Worm (Caenorhabditis elegans) whole organism, dauer: ENCODE results near the gene ipla-5.

Experiments
- unc-62 ChIP-seq: sonication (generic microtip); optimal IDR thresholded peaks from 2 replicates; lab custom pipeline; 2017; ENCODE audit warnings: missing biosample characterization, missing genetic modification reagents, missing genetic modification characterization

Gene ipla-5

DNA sequence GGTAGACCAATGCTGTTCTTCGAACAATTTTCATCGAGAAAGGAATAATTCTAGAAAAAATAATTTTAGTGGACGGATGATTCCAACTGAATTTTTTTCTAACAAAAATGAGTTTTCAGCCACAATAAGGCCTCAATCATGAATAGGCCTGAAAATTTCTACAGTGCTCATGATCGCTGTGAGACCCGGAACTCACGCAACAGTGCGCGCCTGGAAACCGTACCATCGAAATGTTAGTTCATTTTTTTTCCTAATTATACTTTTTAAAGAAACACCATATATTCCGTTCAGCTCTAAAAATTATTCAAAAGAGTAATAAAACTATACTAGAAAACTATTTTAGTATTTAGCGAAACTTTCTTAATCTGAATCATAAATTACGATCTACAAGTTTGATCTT, 9.9 kb downstream of the ipla-5 start:
- no peak for TF ChIP-seq unc-62 (GFP tag; lab: Kevin White, UChicago)

DNA sequence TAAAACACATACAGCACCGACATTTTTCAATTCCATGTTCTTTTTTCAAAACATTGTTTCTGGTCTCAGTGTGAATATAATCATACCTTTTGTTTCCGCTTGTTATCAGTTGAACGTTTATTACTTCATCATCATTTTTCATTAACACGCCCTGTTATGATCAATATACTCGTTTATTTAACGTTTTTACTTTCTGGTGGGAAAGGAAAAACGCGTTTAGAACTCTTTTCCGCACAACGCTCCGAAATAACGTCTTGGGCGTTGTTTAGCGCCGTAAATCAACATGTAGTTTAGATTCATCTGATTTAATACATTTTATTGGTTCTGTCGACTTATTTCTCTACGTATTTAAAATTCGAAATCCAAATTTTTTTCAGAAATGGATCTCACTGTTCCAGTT, 10.3 kb downstream of the ipla-5 start, which contains the start of gene pgm-3:
Gene pgm-3 (plus strand): TSS at position 378 of the 400 bp plus-strand sequence.
- TF ChIP-seq unc-62 (GFP tag; lab: Kevin White, UChicago): no peak

ce11 chrIV:8728122-8728521, 13.1 kb downstream of the ipla-5 start, which contains the start of gene otub-3:
Gene otub-3 (plus strand): TSS chrIV:8728177.
- no peak for TF ChIP-seq unc-62 (GFP tag; lab: Kevin White, UChicago)

DNA sequence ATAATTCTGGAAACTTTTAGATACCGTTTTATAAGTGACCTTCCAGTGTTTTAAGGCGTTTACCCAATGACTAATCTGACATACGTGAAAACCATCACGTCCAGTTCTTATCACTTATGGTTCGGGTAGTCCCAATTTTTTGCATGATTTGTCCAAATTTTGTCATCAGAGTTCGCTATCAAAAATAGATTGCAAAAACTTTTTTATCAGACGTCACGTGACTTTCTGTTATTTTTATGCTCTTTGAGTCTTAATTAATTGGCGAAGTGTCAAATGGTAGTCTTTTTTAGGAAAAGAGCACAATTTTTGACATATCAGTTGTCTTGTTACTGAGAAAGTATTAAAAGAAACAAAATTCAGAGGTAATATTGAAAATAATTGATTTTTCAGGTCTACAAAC, 14.6 kb downstream of the ipla-5 start:
- no peak for TF ChIP-seq unc-62 (GFP tag; lab: Kevin White, UChicago)

- TF ChIP-seq unc-62 (GFP tag; lab: Kevin White, UChicago): no peak
These were observed 15.4 kb downstream of the ipla-5 start, which contains the start of gene F21D5.3 for ce11 chrIV:8730469-8730868. Gene F21D5.3 (plus strand): TSS chrIV:8730815.

DNA sequence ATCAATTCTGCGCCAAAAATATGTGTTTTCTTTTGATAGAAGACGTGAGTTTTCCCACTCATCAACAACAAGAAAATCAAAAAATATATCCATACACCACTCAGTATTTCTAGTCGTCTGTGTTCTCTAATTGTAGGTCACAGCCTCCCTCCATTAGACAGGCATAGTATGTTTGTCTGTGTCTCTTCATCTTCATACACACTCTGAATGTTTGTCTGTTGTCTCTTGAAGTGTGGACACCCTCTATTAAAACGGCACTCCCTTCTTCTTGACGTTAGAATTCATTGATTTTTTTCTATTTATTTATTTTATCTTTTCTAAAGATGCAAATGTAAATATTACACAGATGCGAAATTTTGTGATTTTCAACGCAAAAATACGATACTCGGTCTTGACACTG, 22.3 kb downstream of the ipla-5 start:
- no peak for TF ChIP-seq unc-62 (GFP tag; lab: Kevin White, UChicago)

ce11 chrIV:8737787-8738186, 22.7 kb downstream of the ipla-5 start, which contains the start of gene F21D5.4:
Gene F21D5.4 (plus strand): TSS chrIV:8738087.
- TF ChIP-seq unc-62 (GFP tag; lab: Kevin White, UChicago): no peak

DNA sequence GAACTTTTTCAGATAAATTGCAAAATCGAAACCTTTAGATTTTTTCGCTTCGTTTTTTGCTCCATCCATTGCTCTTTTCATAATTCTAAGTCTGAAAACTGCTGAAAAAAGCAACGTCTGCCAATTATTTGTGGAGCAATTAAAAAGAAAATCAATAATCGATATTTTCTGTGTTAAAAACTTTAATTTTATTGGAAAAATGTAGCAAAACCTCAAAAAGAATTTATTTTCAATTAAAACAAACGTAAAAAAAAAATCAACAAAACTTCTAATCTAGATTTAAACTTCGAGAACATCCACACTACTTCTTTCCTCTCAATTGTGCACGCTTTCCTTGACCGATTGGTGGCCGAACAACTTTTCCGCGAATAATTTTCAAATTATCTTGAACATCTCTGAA, 24.2 kb downstream of the ipla-5 start, which contains the start of gene F21D5.5:
Gene F21D5.5 (minus strand): TSS at position 101 of the 400 bp plus-strand sequence.
- no peak for TF ChIP-seq unc-62 (GFP tag; lab: Kevin White, UChicago)

DNA sequence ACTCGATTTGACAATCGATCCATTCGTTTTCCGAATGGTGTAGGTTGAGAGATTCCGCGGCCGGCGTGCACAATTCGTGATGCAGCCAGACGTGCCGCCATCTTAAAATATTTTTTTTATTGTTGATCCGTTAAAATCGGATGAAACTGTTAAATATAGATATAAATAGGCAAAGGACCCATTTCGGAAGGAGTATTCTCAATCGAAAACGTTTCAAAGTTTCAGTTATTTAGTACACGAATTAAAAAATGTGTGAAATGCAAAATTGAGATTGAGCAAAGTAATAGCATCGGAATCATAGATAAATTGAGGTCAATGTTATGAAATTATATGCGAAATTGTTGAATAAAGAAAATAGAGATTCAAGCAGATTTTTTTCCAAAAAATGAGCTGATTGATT, 24.9 kb downstream of the ipla-5 start, which contains the start of gene mrps-33:
Gene mrps-33 (minus strand): TSS at position 101 of the 400 bp plus-strand sequence.
- TF ChIP-seq unc-62 (GFP tag; lab: Kevin White, UChicago): no peak

- TF ChIP-seq unc-62 (GFP tag; lab: Kevin White, UChicago): no peak
These were observed 25.9 kb downstream of the ipla-5 start, which contains the start of gene F21D5.6 for ce11 chrIV:8740952-8741438. Gene F21D5.6 (minus strand): TSS chrIV:8741388.

DNA sequence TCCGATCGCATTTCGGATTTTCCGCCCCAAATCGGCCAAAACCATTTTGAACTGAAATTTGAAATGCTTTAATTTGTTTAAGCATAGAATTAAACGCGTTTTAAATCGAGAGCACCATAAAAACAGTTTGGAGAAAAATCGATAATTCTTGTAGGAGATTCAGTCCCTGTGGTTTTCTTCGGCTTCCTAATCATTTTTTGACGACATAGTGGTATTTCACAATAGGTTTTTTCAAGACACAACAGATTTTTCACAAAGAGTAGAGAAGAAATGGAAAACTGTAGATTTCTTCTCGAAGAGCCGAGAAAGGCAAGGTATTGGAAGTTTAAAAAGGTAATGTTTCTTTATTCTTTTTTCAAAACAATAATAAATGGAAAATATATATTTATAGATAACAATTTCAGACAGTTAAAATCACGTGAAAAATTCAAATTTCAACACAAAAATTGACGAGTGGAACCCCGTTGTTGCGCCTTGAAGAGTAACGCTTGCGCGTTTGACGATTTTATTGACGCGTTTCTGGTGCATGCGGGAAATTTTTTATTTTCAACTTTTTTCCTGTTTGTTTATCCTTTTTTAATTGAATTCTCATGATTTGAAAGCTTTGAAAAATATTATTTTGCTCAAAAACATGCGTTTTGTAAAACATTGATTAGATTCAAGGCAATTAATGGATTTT, 28.7 kb downstream of the ipla-5 start, which contains the start of gene F21D5.7:
Gene F21D5.7 (minus strand): TSS at position 51 of the 679 bp plus-strand sequence.
- TF ChIP-seq unc-62 (GFP tag; lab: Kevin White, UChicago): no peak

DNA sequence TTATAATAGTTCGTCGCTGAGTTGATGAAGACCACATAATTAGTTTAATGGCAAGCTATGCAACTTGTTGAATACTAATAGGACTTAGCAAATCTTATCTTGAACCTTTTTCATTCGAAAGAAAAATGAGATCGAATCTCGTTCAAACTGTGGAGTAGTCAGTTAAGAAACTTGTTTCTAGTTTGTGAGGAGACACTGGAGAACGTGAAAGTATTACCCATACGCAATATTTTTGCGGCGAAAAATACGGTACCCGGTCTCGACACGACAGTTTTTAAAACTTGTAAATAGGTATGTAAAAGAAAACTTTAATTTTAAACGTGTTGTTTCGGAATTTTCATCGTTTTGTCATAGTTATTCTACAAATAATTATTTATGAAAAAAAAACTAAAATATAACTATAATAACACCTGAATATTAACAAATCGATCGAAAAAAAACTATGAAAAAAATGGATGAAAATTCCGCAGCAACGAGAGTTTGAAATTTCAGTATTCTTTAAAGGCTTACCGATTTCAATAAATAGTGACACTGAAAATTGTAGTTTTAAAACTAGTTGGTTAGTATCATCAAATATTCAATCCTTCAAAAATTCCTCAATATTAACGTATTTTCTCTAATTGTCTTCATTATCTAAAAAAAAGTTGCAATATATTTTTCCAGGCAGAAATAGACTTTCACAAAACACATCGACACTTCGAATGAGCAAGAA, 30.7 kb downstream of the ipla-5 start, which contains the start of the genes F20C5.7 and parg-1:
Gene F20C5.7 (minus strand): TSS at position 101 of the 712 bp plus-strand sequence.
Gene parg-1 (plus strand): TSS at position 662 of the 712 bp plus-strand sequence.
- no peak for TF ChIP-seq unc-62 (GFP tag; lab: Kevin White, UChicago)

DNA sequence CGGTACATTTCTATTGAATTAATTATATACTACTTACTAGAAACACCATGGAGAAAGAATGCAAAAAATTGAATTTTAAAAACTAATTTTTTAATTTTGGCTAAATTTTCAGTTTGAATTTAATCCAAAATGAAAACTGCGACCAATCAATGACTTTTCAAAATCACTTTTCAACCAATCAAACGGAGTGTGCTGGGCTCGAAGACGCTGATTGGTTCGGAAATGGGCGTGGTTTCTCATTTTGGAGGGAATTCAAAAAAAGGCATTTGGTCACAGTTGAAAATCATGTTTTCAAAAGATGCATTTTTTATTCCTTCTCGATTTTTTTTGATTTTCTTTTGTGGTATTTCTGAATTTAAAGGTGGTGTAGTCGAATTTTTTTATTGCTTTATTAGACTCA, 33.9 kb downstream of the ipla-5 start:
- TF ChIP-seq unc-62 (GFP tag; lab: Kevin White, UChicago): no peak

ce11 chrIV:8752492-8752891, 37.4 kb downstream of the ipla-5 start:
- no peak for TF ChIP-seq unc-62 (GFP tag; lab: Kevin White, UChicago)

- TF ChIP-seq unc-62 (GFP tag; lab: Kevin White, UChicago): no peak
These were observed 39.1 kb downstream of the ipla-5 start for ce11 chrIV:8754146-8754545.

DNA sequence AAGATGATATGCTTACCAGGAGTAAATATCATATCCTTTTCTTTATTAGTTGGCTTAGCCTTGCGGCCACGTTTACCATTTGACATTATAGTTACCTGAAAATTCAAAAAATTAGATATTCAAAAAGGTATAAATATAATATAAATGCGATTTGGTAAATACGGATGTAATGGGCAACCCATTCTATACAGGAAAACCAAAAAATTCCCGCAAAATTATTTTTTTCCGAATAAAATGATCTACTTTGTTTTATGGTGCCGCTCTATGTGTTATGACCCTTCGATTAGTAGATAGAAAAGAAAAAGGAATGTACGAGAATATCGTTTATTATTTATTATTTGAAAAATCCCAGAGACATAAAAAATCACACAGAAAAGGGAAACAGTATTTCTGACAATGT, 39.7 kb downstream of the ipla-5 start, which contains the start of gene elli-1:
Gene elli-1 (minus strand): TSS at position 101 of the 400 bp plus-strand sequence.
- TF ChIP-seq unc-62 (GFP tag; lab: Kevin White, UChicago): no peak
